Worm (Caenorhabditis elegans) whole organism, mixed stage, embryonic: ENCODE data around the gene gcy-18.

Experiments used
- bed-3 ChIP-seq: fragments of 200-800 bp; sonication (Bioruptor generic); optimal IDR thresholded peaks from 3 replicates; lab custom pipeline; 2018; ENCODE audit warnings: mild to moderate bottlenecking, missing genetic modification characterization, moderate library complexity, missing compliant biosample characterization
- ces-1 ChIP-seq: fragments of 150-350 bp; optimal IDR thresholded peaks from 2 replicates; lab custom pipeline; 2014; ENCODE audit warnings: missing biosample characterization, missing genetic modification reagents, missing genetic modification characterization
- lin-32 ChIP-seq: fragments of 200-800 bp; sonication (Bioruptor generic); optimal IDR thresholded peaks from 2 replicates; lab custom pipeline; 2018; ENCODE audit warnings: mild to moderate bottlenecking, missing genetic modification characterization, missing compliant biosample characterization
- lsy-2 ChIP-seq: fragments of 150-350 bp; optimal IDR thresholded peaks from 2 replicates; lab custom pipeline; 2014; ENCODE audit warnings: missing biosample characterization, missing genetic modification characterization
- mab-5 ChIP-seq: fragments of 150-350 bp; optimal IDR thresholded peaks from 2 replicates; lab custom pipeline; 2014; ENCODE audit warnings: missing biosample characterization, missing genetic modification characterization
- mep-1 ChIP-seq: fragments of 150-350 bp; optimal IDR thresholded peaks from 2 replicates; lab custom pipeline; 2017; ENCODE audit warnings: missing biosample characterization, missing genetic modification reagents, missing genetic modification characterization, inconsistent platforms
- nhr-237 ChIP-seq: fragments of 150-350 bp; optimal IDR thresholded peaks from 2 replicates; lab custom pipeline; 2014; ENCODE audit warnings: missing biosample characterization, missing genetic modification characterization
- nhr-76 ChIP-seq: sonication (generic microtip); optimal IDR thresholded peaks from 2 replicates; lab custom pipeline; 2017; ENCODE audit warnings: missing biosample characterization, missing genetic modification characterization
- snpc-4 ChIP-seq: fragments of 150-350 bp; optimal IDR thresholded peaks from 2 replicates; lab custom pipeline; 2014; ENCODE audit warnings: missing biosample characterization, missing genetic modification characterization
- unc-62 ChIP-seq: fragments of 150-350 bp; optimal IDR thresholded peaks from 2 replicates; lab custom pipeline; 2014; ENCODE audit warnings: missing biosample characterization, missing genetic modification reagents, missing genetic modification characterization
- ztf-11 ChIP-seq: fragments of 150-350 bp; optimal IDR thresholded peaks from 2 replicates; lab custom pipeline; 2014; ENCODE audit warnings: missing biosample characterization, missing genetic modification characterization

ce11 chrIV:12879557-12879956 lies 19.7 kb downstream of the gcy-18 start, which contains the start of gene ZK896.5:
- TF ChIP-seq unc-62 (GFP tag; lab: Kevin White, UChicago) (no peak), nhr-76 (tag; lab: Kevin White, UChicago) (no peak), bed-3 (GFP tag; lab: Kevin White, UChicago) (no peak), lin-32 (GFP tag; lab: Kevin White, UChicago) (no peak), snpc-4 (no peak), nhr-237 (tag; lab: Kevin White, UChicago) (no peak), ces-1 (no peak), ztf-11 (tag; lab: Kevin White, UChicago) (no peak), mep-1 (tag; lab: Kevin White, UChicago) (no peak), lsy-2 (tag; lab: Kevin White, UChicago) (no peak), mab-5 (tag; lab: Kevin White, UChicago) (no peak)
